Fruit fly (Drosophila melanogaster) Kc167 (cell line): ENCODE results near the gene AOX1.

Source experiments
- Myc ChIP-seq: fragments of >200 bp; optimal IDR thresholded peaks from 2 replicates; lab custom pipeline; 2017; ENCODE audit warnings: missing external identifiers
- Sin3A ChIP-seq: fragments of >200 bp; optimal IDR thresholded peaks from 2 replicates; lab custom pipeline; 2018; ENCODE audit warnings: missing external identifiers
- h ChIP-seq: fragments of >200 bp; optimal IDR thresholded peaks from 3 replicates; lab custom pipeline; 2018; ENCODE audit warnings: missing external identifiers
- insv ChIP-seq: fragments of >200 bp; optimal IDR thresholded peaks from 3 replicates; lab custom pipeline; 2018; ENCODE audit warnings: missing external identifiers
- psq ChIP-seq: fragments of >200 bp; optimal IDR thresholded peaks from 2 replicates; lab custom pipeline; 2017; ENCODE audit warnings: missing external identifiers
- ttk ChIP-seq: sonication (Bioruptor generic); optimal IDR thresholded peaks from 2 replicates; lab custom pipeline; 2017; ENCODE audit warnings: missing external identifiers

DNA sequence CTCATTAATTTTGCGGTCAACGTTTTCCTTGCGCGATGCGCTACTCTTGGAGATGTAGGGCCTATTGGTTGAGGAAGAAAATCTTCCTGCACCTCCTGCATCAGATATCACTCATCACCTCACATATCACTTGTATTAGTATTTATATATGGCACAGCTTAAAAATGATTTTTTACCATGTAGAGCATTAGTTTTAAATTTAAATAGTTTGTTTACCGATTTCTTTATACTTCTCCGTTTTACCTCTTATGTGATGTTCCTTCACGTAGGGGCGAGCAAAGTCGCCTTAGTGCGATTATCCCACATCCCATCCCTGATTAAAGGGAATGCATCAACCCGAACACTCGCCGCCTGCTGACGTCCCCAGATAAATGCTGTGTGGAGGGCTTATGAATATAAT lies 43.6 kb upstream of the AOX1 start:
- TF ChIP-seq Sin3A (lab: Kevin White, UChicago) (no peak), h (no peak), Myc (no peak), psq (lab: Kevin White, UChicago) (no peak), insv (lab: Kevin White, UChicago) (no peak), ttk (lab: Kevin White, UChicago) (no peak)
